Worm (Caenorhabditis elegans) whole organism, early embryonic: ENCODE results near the gene daf-2.

Source experiments
- B0310.2 ChIP-seq: sonication (generic microtip); optimal IDR thresholded peaks from 2 replicates; lab custom pipeline; 2016; ENCODE audit warnings: mild to moderate bottlenecking, missing genetic modification characterization, missing compliant biosample characterization
- F13C5.2 ChIP-seq: sonication (generic microtip); optimal IDR thresholded peaks from 2 replicates; lab custom pipeline; 2017; ENCODE audit warnings: mild to moderate bottlenecking, missing genetic modification characterization, inconsistent platforms, missing compliant biosample characterization
- aly-1 ChIP-seq: sonication (generic microtip); optimal IDR thresholded peaks from 2 replicates; lab custom pipeline; 2016; ENCODE audit warnings: missing genetic modification characterization, missing compliant biosample characterization
- ama-1 ChIP-seq: fragments of 150-350 bp; optimal IDR thresholded peaks from 2 replicates; lab custom pipeline; 2014
- ceh-13 ChIP-seq: fragments of 200-800 bp; sonication (Bioruptor generic); optimal IDR thresholded peaks from 2 replicates; lab custom pipeline; 2018; ENCODE audit warnings: mild to moderate bottlenecking, missing genetic modification characterization, missing compliant biosample characterization
- ceh-36 ChIP-seq: sonication (generic microtip); optimal IDR thresholded peaks from 2 replicates; lab custom pipeline; 2016; ENCODE audit warnings: missing genetic modification characterization, inconsistent platforms, missing compliant biosample characterization
- ets-7 ChIP-seq: sonication (generic microtip); optimal IDR thresholded peaks from 2 replicates; lab custom pipeline; 2016; ENCODE audit warnings: missing genotype, missing genetic modification characterization, missing compliant biosample characterization
- flt-1 ChIP-seq: fragments of 200-800 bp; sonication (Bioruptor generic); IDR thresholded peaks from 2 replicates; pipeline ENCODE4 v1.3.6; 2022; ENCODE audit warnings: missing genetic modification characterization, missing compliant biosample characterization
- hmbx-1 ChIP-seq: sonication (generic microtip); optimal IDR thresholded peaks from 2 replicates; lab custom pipeline; 2016; ENCODE audit warnings: mild to moderate bottlenecking, missing genetic modification characterization, missing compliant biosample characterization
- hmg-4 ChIP-seq: fragments of 200-800 bp; sonication (Bioruptor generic); optimal IDR thresholded peaks from 2 replicates; lab custom pipeline; 2018; ENCODE audit warnings: mild to moderate bottlenecking, missing genetic modification characterization, missing compliant biosample characterization
- hnd-1 ChIP-seq: sonication (generic microtip); optimal IDR thresholded peaks from 2 replicates; lab custom pipeline; 2016; ENCODE audit warnings: missing genetic modification characterization, missing compliant biosample characterization
- pes-1 ChIP-seq: fragments of 200-800 bp; sonication (Bioruptor generic); IDR thresholded peaks from 2 replicates; pipeline ENCODE4 v1.3.6; 2022; ENCODE audit warnings: missing genetic modification reagents, missing genetic modification characterization, missing compliant biosample characterization
- scrt-1 ChIP-seq: fragments of 200-800 bp; sonication (Bioruptor generic); IDR thresholded peaks from 2 replicates; pipeline ENCODE4 v1.3.6; 2022; ENCODE audit warnings: missing genetic modification characterization, missing compliant biosample characterization
- sea-1 ChIP-seq: fragments of 200-800 bp; sonication (Bioruptor generic); conservative IDR thresholded peaks from 2 replicates; pipeline ENCODE4 v1.3.6; 2022; ENCODE audit warnings: missing genetic modification characterization, missing compliant biosample characterization
- tbx-11 ChIP-seq: fragments of 200-800 bp; sonication (Bioruptor generic); IDR thresholded peaks from 2 replicates; pipeline ENCODE4 v1.3.6; 2022; ENCODE audit warnings: missing genetic modification characterization, missing compliant biosample characterization
- tbx-37 ChIP-seq: fragments of 200-800 bp; sonication (Bioruptor generic); conservative IDR thresholded peaks from 2 replicates; pipeline ENCODE4 v1.3.6; 2022; ENCODE audit warnings: missing genetic modification reagents, missing genetic modification characterization, missing compliant biosample characterization
- tra-4 ChIP-seq: sonication (generic microtip); optimal IDR thresholded peaks from 2 replicates; lab custom pipeline; 2017; ENCODE audit warnings: missing genetic modification characterization, missing compliant biosample characterization

The daf-2 gene

DNA sequence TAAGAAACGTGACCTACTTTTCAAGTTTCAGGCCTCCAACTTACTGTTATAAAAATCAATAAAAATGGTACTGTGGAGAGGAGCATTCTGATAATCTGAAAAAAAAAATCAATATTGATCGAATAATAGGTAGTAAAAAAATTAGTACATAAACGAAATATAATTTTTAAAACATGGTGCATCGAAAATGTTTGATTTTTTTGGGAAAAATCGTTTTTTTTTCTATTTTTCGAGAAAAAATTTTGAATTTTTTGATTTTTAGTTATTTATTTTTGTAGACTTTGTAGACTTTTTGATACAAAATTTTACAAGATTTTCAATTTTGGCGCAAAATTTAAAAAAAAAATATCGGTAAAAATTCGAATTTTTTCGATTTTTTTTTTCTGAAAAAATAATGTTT, 6.4 kb upstream of the daf-2 start, which contains the start of gene cutl-25:
Gene cutl-25 (minus strand): TSS at position 101 of the 400 bp plus-strand sequence.
- TF ChIP-seq tbx-37 (GFP tag; lab: Robert Waterston, UW) (no peak), hnd-1 (tag; lab: Kevin White, UChicago) (no peak), sea-1 (GFP tag; lab: Robert Waterston, UW) (no peak), B0310.2 (tag; lab: Kevin White, UChicago) (no peak), flt-1 (GFP tag; lab: Robert Waterston, UW) (no peak), hmbx-1 (tag; lab: Kevin White, UChicago) (no peak), scrt-1 (GFP tag; lab: Robert Waterston, UW) (no peak), aly-1 (tag; lab: Kevin White, UChicago) (no peak), ceh-13 (GFP tag; lab: Kevin White, UChicago) (no peak)

DNA sequence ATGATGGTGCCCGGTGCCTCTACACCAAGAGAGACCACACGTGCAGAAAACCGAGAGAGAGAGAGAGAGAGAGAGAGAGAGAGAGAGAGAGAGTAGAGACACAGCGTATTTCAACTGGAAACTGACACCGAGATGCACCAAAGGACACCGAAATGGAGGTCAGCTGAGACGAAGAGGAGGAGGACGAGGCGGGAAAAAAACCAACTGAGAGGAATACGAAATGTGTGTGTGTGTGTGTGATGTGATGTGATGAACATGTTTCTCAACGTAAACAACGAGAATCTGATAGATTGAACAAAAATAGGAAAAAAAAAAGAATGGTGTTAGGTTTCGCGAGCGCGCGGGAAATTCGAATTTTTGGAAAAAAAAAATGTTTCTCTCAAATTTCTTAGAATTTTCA, 3.3 kb downstream of the daf-2 start:
- TF ChIP-seq pes-1 (GFP tag; lab: Robert Waterston, UW) (no peak), scrt-1 (GFP tag; lab: Robert Waterston, UW) (no peak), hmg-4 (GFP tag; lab: Kevin White, UChicago) (no peak), B0310.2 (tag; lab: Kevin White, UChicago) (no peak), ceh-36 (tag; lab: Kevin White, UChicago) (no peak), F13C5.2 (tag; lab: Kevin White, UChicago) (no peak), sea-1 (GFP tag; lab: Robert Waterston, UW) (no peak), ets-7 (no peak), hnd-1 (tag; lab: Kevin White, UChicago) (no peak), hmbx-1 (tag; lab: Kevin White, UChicago) (no peak), tbx-11 (GFP tag; lab: Robert Waterston, UW) (no peak), ceh-13 (GFP tag; lab: Kevin White, UChicago) (no peak), tbx-37 (GFP tag; lab: Robert Waterston, UW) (no peak), tra-4 (tag; lab: Kevin White, UChicago) (no peak), flt-1 (GFP tag; lab: Robert Waterston, UW) (no peak), ama-1 (lab: Kevin White, UChicago) (no peak), aly-1 (tag; lab: Kevin White, UChicago) (no peak)

DNA sequence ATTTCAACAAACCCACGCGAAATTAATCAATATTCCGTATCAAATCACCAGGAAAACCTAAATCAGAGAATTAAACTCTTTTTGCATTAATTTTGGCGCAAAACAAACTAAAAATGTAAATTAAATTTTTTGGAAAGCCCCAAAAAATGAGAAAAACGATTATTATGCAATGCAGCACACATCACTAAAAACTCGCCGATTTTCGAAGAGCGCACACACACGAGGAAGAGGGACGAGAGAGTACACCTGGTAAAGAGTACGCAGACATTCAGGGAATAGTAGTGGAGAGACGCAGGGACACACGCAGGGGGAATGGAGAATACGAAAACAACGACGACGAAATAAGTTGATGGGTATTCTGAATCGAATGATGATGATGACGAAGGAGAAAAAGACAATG, 4.7 kb downstream of the daf-2 start:
- no peak for TF ChIP-seq hnd-1 (tag; lab: Kevin White, UChicago)
- no peak for TF ChIP-seq pes-1 (GFP tag; lab: Robert Waterston, UW)
- TF ChIP-seq ets-7 = no peak
- TF ChIP-seq ceh-36 (tag; lab: Kevin White, UChicago) = no peak
- no peak for TF ChIP-seq sea-1 (GFP tag; lab: Robert Waterston, UW)
- TF ChIP-seq aly-1 (tag; lab: Kevin White, UChicago) = no peak
- no peak for TF ChIP-seq ama-1 (lab: Kevin White, UChicago)
- TF ChIP-seq tbx-37 (GFP tag; lab: Robert Waterston, UW) = no peak
- TF ChIP-seq F13C5.2 (tag; lab: Kevin White, UChicago) = no peak
- no peak for TF ChIP-seq B0310.2 (tag; lab: Kevin White, UChicago)
- no peak for TF ChIP-seq tra-4 (tag; lab: Kevin White, UChicago)

DNA sequence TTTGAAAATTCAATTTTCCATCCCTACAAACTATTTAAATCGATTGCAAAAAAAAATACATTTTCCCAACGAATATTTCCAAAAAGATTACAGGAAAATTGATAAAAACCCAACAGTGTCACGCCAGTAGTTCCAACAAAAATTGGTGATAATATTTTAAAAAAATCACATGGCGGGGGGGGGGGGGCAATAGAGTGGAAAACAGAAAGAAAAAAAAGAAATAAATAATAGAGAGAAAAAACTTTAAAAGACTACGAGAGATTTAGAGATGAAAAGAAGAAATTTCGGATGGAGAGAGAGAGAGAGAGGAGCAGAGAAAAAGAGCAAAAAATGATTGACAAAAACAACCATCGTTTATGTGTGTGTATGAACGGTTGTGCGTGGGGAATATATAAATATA, 6.2 kb downstream of the daf-2 start:
- TF ChIP-seq hmbx-1 (tag; lab: Kevin White, UChicago) = no peak
- no peak for TF ChIP-seq sea-1 (GFP tag; lab: Robert Waterston, UW)
- TF ChIP-seq hnd-1 (tag; lab: Kevin White, UChicago) = no peak
- no peak for TF ChIP-seq flt-1 (GFP tag; lab: Robert Waterston, UW)
- TF ChIP-seq pes-1 (GFP tag; lab: Robert Waterston, UW) = no peak
- no peak for TF ChIP-seq ceh-13 (GFP tag; lab: Kevin White, UChicago)
- TF ChIP-seq B0310.2 (tag; lab: Kevin White, UChicago) = no peak
- TF ChIP-seq ets-7 = no peak
- no peak for TF ChIP-seq F13C5.2 (tag; lab: Kevin White, UChicago)
- TF ChIP-seq tra-4 (tag; lab: Kevin White, UChicago) = no peak
- no peak for TF ChIP-seq tbx-11 (GFP tag; lab: Robert Waterston, UW)
- no peak for TF ChIP-seq ceh-36 (tag; lab: Kevin White, UChicago)

DNA sequence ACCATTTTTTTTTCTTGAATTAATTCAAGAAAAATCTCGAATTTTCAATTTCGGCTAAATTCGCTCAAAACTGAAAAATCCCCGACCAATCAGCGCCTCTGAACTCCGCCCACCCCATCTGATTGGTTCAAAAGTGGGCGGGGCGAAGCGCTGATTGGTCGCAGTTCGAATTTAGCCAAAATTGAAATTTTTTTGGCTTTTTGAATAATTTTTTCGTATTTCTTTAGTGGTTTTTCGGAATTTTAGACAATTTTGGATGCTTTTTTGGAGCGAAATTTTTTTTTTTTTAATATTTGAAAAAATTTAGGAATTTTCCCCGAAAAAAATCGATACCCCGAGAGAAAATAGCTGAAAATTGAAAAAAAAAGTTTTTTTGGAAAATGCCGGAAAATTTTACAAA, 6.7 kb downstream of the daf-2 start:
- TF ChIP-seq ama-1 (lab: Kevin White, UChicago) = no peak
- no peak for TF ChIP-seq sea-1 (GFP tag; lab: Robert Waterston, UW)
- no peak for TF ChIP-seq B0310.2 (tag; lab: Kevin White, UChicago)
- no peak for TF ChIP-seq hmbx-1 (tag; lab: Kevin White, UChicago)

DNA sequence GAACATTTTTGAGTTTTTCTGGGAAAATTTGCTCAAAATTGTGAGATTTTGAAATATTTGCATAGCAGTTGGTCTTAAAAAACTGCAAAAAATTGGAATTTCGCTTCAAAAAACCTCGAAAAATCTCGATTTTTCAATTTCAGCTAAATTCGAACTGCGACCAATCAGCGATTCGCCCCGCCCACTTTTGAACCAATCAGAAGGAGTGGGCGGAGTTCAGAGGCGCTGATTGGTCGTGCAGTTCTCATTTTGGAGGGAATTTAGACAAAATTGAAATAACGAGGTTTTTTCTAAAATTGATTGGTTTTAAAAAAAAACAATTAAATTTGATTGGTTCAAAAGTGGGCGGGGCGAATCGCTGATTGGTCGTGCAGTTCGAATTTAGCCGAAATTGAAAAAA, 7.1 kb downstream of the daf-2 start:
- TF ChIP-seq ama-1 (lab: Kevin White, UChicago) = no peak
- no peak for TF ChIP-seq F13C5.2 (tag; lab: Kevin White, UChicago)
- no peak for TF ChIP-seq flt-1 (GFP tag; lab: Robert Waterston, UW)
- TF ChIP-seq ceh-13 (GFP tag; lab: Kevin White, UChicago) = no peak
- TF ChIP-seq hnd-1 (tag; lab: Kevin White, UChicago) = no peak
- TF ChIP-seq tbx-11 (GFP tag; lab: Robert Waterston, UW) = no peak
- TF ChIP-seq tra-4 (tag; lab: Kevin White, UChicago) = no peak
- TF ChIP-seq sea-1 (GFP tag; lab: Robert Waterston, UW) = no peak
- TF ChIP-seq scrt-1 (GFP tag; lab: Robert Waterston, UW) = no peak
- TF ChIP-seq B0310.2 (tag; lab: Kevin White, UChicago) = no peak
- no peak for TF ChIP-seq ceh-36 (tag; lab: Kevin White, UChicago)
- no peak for TF ChIP-seq hmg-4 (GFP tag; lab: Kevin White, UChicago)

DNA sequence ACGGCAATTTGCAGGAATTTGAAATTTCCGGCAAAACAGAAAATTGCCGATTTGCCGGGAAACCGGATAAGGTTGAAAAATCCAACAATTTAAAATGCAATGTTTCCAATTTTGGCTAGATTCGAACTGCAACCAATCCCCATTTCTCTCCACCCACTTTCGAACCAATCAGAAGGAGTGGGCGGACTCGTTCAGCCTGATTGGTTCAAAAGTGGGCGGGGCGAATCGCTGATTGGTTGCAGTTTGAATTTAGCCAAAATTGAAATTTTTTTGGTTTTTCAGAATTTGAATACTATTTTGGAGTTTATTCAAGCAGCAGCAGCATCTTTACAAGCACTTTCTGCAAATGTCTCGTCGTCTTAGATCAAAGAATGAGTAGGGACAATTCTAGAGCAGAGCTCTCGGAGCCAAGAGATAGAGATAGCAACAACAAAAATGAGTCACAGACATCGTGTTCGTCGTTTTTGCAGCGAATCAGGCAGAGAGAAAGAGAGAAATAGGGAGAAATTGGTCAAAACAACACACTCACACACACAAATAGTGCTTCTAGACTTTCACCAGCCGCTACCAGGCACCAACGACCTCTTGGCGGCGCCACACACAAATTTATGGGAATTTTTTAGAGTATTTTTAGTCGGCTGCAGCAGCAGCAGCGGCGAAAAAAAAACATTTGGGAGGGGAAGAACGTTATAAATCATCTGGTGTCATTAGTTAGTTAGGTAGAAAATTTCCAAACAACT, 9.5 kb downstream of the daf-2 start:
- no peak for TF ChIP-seq flt-1 (GFP tag; lab: Robert Waterston, UW)
- TF ChIP-seq pes-1 (GFP tag; lab: Robert Waterston, UW) = no peak
- TF ChIP-seq aly-1 (tag; lab: Kevin White, UChicago) = no peak
- TF ChIP-seq ceh-36 (tag; lab: Kevin White, UChicago) = no peak
- no peak for TF ChIP-seq tbx-37 (GFP tag; lab: Robert Waterston, UW)
- no peak for TF ChIP-seq F13C5.2 (tag; lab: Kevin White, UChicago)
- no peak for TF ChIP-seq tra-4 (tag; lab: Kevin White, UChicago)
- no peak for TF ChIP-seq hmg-4 (GFP tag; lab: Kevin White, UChicago)
